Fruit fly (Drosophila melanogaster): ENCODE measurements around the gene CG11586.
A peak's percentile ranks its signal among the peaks of the same experiment; 100 is the strongest.

The CG11586 gene

dm6 chr3L:4304244-4304959 is 42.1 kb upstream of the CG11586 start (continued):
- TF ChIP-seq Sp1 (GFP tag; optimal IDR thresholded peaks at IDR 0.05) = peak; percentile 65

dm6 chr3L:4302088-4302487 is 39.8 kb upstream of the CG11586 start:
- TF ChIP-seq dmrt93B (GFP tag; optimal IDR thresholded peaks at IDR 0.05) (no peak), psq (GFP tag; optimal IDR thresholded peaks at IDR 0.05) (no peak), GATAd (GFP tag; optimal IDR thresholded peaks at IDR 0.05) (no peak), Hr78 (GFP tag; optimal IDR thresholded peaks at IDR 0.05) (no peak), usp (GFP tag; optimal IDR thresholded peaks at IDR 0.05) (no peak), h (GFP tag; optimal IDR thresholded peaks at IDR 0.05) (no peak)

dm6 chr3L:4296760-4297159 is 34.5 kb upstream of the CG11586 start:
- TF ChIP-seq CrebA (GFP tag; optimal IDR thresholded peaks at IDR 0.05; ENCODE audit: borderline replicate concordance) (no peak), dl (GFP tag; optimal IDR thresholded peaks at IDR 0.05; ENCODE audit: insufficient read depth in 1 of 2, partially characterized antibody in 2 of 2) (no peak), fru (GFP tag; optimal IDR thresholded peaks at IDR 0.05) (no peak), dsf (GFP tag; optimal IDR thresholded peaks at IDR 0.05; ENCODE audit: borderline replicate concordance) (no peak), sage (GFP tag; optimal IDR thresholded peaks at IDR 0.05) (no peak), sv (GFP tag; optimal IDR thresholded peaks at IDR 0.05) (no peak), woc (GFP tag; optimal IDR thresholded peaks at IDR 0.05) (no peak), Hr83 (GFP tag; optimal IDR thresholded peaks at IDR 0.05; ENCODE audit: poor library complexity, severe bottlenecking) (no peak), lola (GFP tag; optimal IDR thresholded peaks at IDR 0.05) (no peak), psq (GFP tag; optimal IDR thresholded peaks at IDR 0.05) (no peak), foxo (GFP tag; optimal IDR thresholded peaks at IDR 0.05) (no peak), usp (GFP tag; optimal IDR thresholded peaks at IDR 0.05) (no peak), Vsx2 (GFP tag; optimal IDR thresholded peaks at IDR 0.05; ENCODE audit: partially characterized antibody) (no peak)

dm6 chr3L:4293711-4294110 is 31.4 kb upstream of the CG11586 start:
- TF ChIP-seq N (GFP tag; optimal IDR thresholded peaks at IDR 0.05) (no peak), Rel (GFP tag; optimal IDR thresholded peaks at IDR 0.05) (no peak), Rel (tag; optimal IDR thresholded peaks at IDR 0.05) (no peak), ey (GFP tag; optimal IDR thresholded peaks at IDR 0.05) (no peak), Hr83 (GFP tag; optimal IDR thresholded peaks at IDR 0.05; ENCODE audit: poor library complexity, severe bottlenecking) (no peak), woc (GFP tag; optimal IDR thresholded peaks at IDR 0.05) (no peak), Dif (GFP tag; optimal IDR thresholded peaks at IDR 0.05; ENCODE audit: partially characterized antibody) (no peak), CG9705 (GFP tag; optimal IDR thresholded peaks at IDR 0.05) (no peak), Abd-B (GFP tag; optimal IDR thresholded peaks at IDR 0.05) (no peak), foxo (GFP tag; optimal IDR thresholded peaks at IDR 0.05) (no peak)

dm6 chr3L:4293304-4293703 is 31.0 kb upstream of the CG11586 start:
- TF ChIP-seq jim (GFP tag; optimal IDR thresholded peaks at IDR 0.05) = no peak
- TF ChIP-seq usp (GFP tag; optimal IDR thresholded peaks at IDR 0.05) = no peak
- no peak for TF ChIP-seq foxo (GFP tag; optimal IDR thresholded peaks at IDR 0.05)
- TF ChIP-seq GATAd (GFP tag; optimal IDR thresholded peaks at IDR 0.05) = no peak
- TF ChIP-seq Hr83 (GFP tag; optimal IDR thresholded peaks at IDR 0.05; ENCODE audit: poor library complexity, severe bottlenecking) = no peak
- no peak for TF ChIP-seq Vsx2 (GFP tag; optimal IDR thresholded peaks at IDR 0.05; ENCODE audit: partially characterized antibody)
- no peak for TF ChIP-seq Rel (GFP tag; optimal IDR thresholded peaks at IDR 0.05)
- no peak for TF ChIP-seq Rel (tag; optimal IDR thresholded peaks at IDR 0.05)
- no peak for TF ChIP-seq br (GFP tag; optimal IDR thresholded peaks at IDR 0.05)
- no peak for TF ChIP-seq sage (GFP tag; optimal IDR thresholded peaks at IDR 0.05)

dm6 chr3L:4292120-4292697 is 29.9 kb upstream of the CG11586 start, which contains the start of the genes CG15012 and Fdx2:
Gene CG15012, minus strand, starts transcription at chr3L:4292246.
Gene Fdx2, plus strand, starts transcription at chr3L:4292482.
- TF ChIP-seq rgr (GFP tag; optimal IDR thresholded peaks at IDR 0.05) = peak; percentile 43
- no peak for TF ChIP-seq usp (GFP tag; optimal IDR thresholded peaks at IDR 0.05)
- peak; percentile 30 for TF ChIP-seq Sp1 (GFP tag; optimal IDR thresholded peaks at IDR 0.05)
- no peak for TF ChIP-seq h (GFP tag; optimal IDR thresholded peaks at IDR 0.05)
- peak; percentile 32 for TF ChIP-seq Jra (GFP tag; optimal IDR thresholded peaks at IDR 0.05)
- peak; percentile 8 for TF ChIP-seq ey (GFP tag; optimal IDR thresholded peaks at IDR 0.05)
- TF ChIP-seq woc (GFP tag; optimal IDR thresholded peaks at IDR 0.05) = peak; percentile 71
- peak; percentile 46 for TF ChIP-seq fru (GFP tag; optimal IDR thresholded peaks at IDR 0.05)
- peak; percentile 33 for TF ChIP-seq Myc (optimal IDR thresholded peaks at IDR 0.05)

Measured in whole organism, wandering third instar larva.